Fruit fly (Drosophila melanogaster): ENCODE measurements around the gene Sp1.

DNA sequence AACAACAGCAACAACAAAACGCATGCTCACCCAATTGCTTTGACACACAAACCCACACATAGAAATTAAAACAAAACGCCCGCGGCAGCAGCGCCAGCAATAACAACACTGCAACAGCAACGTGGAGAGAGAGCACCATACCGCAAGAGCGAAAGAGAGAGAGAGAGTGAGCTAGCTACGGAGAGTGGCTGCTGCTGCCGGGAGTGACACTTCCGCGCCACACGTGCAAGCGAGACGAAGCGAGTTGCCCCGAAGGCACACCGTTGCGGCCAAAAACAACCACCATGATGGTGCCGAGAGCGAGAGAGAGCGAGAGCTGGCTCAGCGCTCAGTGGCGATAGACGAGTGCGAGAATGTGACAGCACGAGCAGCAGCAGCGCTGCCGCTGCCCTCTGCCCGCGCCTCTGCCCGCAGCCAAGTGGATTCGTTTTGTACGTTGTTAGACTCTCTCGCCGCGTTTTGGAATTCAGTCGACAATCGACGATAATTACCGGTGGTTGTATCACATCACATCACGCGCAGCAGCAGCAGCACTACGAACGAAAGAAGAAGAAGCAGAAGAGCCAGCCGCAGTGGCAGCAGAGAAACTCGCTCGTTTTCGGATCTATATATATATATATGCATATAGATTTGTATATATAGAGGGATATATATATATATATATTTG is 35.6 kb upstream of the Sp1 start, which contains the start of gene btd:
- no peak for TF ChIP-seq usp (GFP tag; optimal IDR thresholded peaks at IDR 0.05)
- no peak for TF ChIP-seq EcR (GFP tag; optimal IDR thresholded peaks at IDR 0.05)
- TF ChIP-seq psq (optimal IDR thresholded peaks at IDR 0.05), result no peak

Data from whole organism.